Worm (Caenorhabditis elegans) whole organism, dauer: ENCODE data around the gene ZC15.3.
"Not testable (repeated sequence)": the region's sequence is repeated elsewhere in the genome, so short reads cannot be mapped to it uniquely, and the experiment has no call there.

Experiments
- unc-62 ChIP-seq: sonication (generic microtip); optimal IDR thresholded peaks from 2 replicates; lab custom pipeline; 2017; ENCODE audit warnings: missing biosample characterization, missing genetic modification reagents, missing genetic modification characterization

Gene ZC15.3

DNA sequence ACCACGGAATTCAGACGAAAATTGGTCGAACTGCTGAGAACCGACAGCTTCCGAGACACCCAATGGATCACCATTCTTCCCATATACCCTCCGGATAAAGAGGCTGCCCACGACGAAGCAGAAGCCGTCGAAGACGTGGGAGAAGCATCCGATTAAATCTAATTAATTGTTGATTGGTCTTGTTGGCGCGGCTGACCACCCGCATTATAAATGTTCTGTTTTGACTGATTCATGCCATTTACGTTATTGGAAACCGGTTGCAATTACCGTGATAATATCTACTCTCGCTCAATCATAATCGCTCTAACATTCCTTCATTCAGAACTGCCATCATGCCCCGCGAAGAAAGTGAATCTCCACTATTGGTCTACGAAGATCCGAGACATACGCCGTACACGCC lies at the start of gene ZC15.3:
ZC15.3 (plus strand) TSS at position 301 of the 400 bp plus-strand sequence.
- not testable (repeated sequence) for TF ChIP-seq unc-62 (GFP tag; lab: Kevin White, UChicago)

DNA sequence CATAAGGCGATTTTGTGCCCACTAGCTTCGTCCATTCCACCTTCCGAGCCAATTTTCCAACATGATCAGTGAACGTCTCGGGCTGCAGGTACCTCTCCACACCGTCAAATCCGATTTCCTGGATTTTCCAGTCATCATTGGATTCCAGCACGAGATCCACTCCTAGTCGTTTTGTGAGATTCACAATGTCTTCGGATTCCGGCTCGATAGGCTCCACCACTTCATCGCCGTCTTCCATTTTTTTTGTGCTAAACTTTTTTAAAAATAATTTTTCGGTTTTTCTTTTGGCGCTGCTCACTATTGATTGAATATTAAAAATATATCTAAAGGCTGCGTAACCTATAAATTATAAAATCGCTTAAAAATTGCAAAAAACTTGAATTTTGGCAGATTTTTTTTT lies 36.4 kb upstream of the ZC15.3 start, which contains the start of gene mdt-17:
mdt-17 (minus strand) TSS at position 256 of the 400 bp plus-strand sequence.
- no peak for TF ChIP-seq unc-62 (GFP tag; lab: Kevin White, UChicago)

DNA sequence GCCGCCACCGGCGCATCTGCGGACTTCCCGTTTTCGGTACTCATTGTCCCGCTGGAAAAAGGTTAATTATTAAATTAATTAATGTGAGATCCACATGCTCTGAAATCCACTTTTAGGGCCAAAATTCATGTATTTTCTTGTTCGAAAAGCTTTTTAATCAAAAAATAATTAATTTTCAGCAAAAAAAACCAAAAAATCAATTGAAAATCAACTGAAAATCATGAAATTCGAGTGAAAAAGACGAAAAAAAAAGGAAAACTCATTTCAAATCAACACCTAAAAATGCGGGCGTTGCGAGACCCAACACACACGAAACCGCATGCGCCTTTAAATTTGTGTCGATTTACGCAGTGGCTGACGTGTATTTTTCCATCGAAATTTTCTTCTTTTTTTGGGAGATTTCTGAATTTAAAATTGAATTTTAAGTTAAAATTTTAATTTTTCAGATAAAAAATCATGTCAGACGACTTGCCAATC lies 33.7 kb upstream of the ZC15.3 start, which contains the start of the genes prmt-1 and cdkr-3:
prmt-1 (minus strand) TSS at position 51 of the 477 bp plus-strand sequence.
cdkr-3 (plus strand) TSS at position 447 of the 477 bp plus-strand sequence.
- no peak for TF ChIP-seq unc-62 (GFP tag; lab: Kevin White, UChicago)

DNA sequence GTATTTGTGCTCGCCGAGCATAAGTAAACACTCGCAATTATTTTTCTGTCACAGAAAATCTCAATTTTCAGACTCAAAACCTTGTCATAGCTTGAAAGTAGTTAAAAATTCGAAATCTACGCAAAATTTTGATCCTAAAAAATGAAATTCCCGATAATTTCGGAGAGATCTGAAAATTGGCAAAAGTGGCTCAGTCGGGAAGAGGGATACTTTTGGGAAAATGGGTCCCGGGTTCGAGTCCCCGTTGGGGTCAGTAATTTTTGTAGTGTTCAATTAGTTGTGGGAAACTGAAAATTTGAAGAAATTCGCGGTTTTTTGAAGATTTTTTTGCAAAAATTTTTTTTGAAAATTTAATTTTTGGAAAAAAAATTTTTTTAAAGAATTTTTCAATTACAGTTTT lies 26.5 kb upstream of the ZC15.3 start:
- TF ChIP-seq unc-62 (GFP tag; lab: Kevin White, UChicago), result no peak

DNA sequence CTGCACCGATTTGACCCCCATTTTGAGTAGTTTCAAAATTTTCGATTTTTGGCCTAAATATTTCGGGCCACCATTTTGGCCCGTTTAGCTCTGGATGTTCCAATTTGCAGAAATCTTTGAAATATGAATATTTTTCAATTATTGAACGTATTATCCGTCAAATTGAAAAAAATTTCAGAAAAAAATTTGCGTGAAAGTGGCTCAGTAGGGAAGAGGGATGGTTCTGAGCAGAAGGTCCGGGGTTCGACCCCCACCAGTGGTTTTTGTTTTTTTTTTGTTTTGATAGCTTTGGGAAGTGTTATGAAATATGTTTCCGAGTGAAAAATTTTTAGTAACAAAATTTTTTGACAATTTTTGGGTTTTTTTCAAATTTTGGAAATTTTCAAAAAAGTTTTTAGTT lies 24.1 kb upstream of the ZC15.3 start:
- no peak for TF ChIP-seq unc-62 (GFP tag; lab: Kevin White, UChicago)

DNA sequence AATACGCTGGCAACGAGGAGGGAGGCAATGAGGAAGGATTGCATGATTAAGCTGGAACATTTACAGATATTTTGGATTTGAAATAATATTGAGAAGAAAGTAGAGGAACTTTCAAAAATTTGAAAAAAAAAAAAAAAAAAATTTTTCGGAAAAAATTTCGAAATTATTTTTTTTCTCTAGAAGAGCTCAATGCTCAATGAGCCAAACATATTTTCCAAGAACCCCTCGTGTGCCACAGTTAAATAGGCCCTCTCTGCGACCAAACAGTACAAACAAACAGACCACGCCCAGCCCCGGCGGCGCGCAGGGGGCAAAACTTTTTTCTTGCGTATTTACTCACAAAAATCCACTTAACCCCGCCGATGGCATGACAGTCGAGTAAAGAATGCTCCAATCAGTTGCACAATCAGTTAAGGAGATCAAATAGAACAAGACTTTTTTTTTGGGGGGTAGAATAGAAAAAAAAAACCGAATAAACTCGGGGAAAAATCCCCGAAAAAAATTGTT lies 23.5 kb upstream of the ZC15.3 start, which contains the start of gene pqn-94:
pqn-94 (minus strand) TSS at position 51 of the 507 bp plus-strand sequence.
- TF ChIP-seq unc-62 (GFP tag; lab: Kevin White, UChicago), result no peak

DNA sequence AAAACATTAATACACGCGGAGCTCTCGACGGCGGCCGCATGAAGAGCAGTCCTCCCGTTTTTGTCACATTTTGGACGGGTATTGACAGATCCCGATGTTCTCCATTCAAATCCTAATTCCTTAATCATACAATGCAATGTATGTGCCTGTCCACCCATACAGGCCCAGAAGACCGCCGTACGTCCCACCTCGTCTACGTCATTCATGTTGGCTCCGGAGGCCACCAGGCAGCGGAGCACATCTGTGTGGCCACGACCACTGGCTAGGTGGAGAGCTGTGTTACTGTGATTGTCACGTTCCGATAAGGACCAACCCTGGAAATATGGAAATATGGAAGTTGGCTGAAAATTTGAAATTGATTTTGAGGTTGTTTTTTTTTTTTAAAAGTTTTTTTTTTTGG lies 20.6 kb upstream of the ZC15.3 start:
- TF ChIP-seq unc-62 (GFP tag; lab: Kevin White, UChicago), result no peak

DNA sequence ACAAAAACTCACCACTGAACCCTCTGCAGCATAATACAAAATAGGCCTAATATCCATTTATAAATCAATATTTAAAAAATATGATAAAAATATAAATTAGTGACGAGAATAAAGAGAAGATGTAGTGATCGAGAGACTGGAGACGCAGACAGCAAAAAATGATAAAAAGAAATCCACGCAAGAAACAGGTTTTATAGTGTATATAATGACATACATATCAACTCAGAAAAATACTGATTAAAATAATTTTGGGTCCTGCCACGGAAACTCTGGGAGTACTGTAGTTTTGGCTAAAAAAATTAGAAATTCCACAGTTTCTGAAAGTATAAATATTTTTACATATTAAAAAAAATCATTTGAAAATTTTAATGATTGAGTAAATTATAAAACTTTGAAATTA lies 14.1 kb upstream of the ZC15.3 start, which contains the start of gene mlt-4:
mlt-4 (minus strand) TSS at position 101 of the 400 bp plus-strand sequence.
- TF ChIP-seq unc-62 (GFP tag; lab: Kevin White, UChicago), result no peak

DNA sequence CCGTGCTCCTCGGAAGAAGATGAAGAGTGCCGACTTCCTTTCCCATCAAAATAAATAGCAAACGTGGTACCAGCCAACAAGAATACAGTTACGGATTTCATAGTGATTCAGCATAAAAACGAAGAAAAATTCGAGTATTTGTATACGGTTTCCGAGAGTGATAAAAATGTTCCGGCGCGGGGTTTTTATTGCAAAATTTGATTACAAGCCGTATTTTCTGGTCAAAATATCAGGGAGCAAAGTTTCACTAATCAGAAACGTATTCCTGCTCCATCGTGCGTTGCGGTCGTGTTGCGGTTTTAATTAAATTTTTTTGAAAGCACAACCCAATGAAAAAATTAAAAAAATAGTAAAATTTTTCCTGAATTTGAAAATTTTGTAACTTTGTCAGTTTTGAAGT lies 9.0 kb upstream of the ZC15.3 start, which contains the start of gene clec-261:
clec-261 (minus strand) TSS at position 101 of the 400 bp plus-strand sequence.
- TF ChIP-seq unc-62 (GFP tag; lab: Kevin White, UChicago), result no peak

DNA sequence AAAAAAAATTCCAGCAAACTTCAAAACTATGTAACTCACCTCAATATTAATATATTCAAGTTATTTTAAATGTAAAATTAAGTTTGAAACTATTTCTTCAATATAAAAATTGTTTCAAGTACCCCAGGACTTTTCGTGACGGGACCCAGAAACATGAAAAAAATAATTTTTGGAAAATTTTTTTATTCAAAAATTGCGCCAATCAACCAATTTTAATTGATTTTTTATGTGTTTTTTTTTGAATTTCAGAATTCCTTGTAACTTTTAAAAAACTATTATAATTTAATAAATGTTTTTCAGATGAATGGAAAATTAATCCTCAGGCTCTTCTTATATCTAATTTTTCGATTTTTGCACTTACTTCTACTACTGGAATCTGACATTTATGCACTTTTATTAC lies 5.7 kb upstream of the ZC15.3 start, which contains the start of gene ZC15.5:
ZC15.5 (plus strand) TSS at position 301 of the 400 bp plus-strand sequence.
- no peak for TF ChIP-seq unc-62 (GFP tag; lab: Kevin White, UChicago)

DNA sequence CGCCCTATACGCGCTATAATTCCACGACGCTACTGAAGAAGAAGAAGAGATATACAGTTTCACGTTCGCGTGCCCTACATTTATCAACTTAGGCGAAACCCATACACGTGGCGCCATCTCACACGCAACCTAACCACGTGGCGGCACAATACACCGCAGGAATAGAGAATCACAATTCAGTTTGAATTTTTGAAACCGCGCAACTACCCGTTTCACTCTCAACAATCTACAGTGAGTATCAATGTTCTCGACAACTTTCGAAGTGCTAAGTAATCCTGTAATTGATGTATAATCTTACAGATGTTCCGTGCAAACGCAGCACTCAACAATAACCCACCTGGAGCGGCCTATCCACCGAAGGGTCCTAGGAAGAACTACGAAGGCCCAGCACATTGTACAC lies 2.4 kb downstream of the ZC15.3 start, which contains the start of gene ZC15.1:
ZC15.1 (plus strand) TSS at position 301 of the 400 bp plus-strand sequence.
- TF ChIP-seq unc-62 (GFP tag; lab: Kevin White, UChicago), result no peak

DNA sequence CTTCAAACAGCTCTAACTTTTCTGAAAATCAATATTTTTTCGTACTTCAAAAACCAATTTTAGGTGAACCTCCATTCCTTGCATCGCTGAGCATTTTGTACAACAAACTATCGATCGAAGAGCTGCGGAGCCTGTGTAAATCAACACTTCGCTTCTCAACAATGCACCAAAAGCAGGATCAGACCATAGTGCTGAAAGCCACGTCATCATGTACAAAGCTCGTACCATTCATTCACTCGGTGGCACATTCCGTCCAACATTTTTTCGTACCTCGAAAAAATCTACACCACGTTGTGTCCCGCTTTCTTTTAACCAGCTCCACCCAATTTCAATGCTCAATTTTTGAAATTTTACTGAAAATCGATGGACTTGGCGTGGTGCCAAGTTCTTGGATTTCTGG lies 7.2 kb downstream of the ZC15.3 start, which contains the start of gene ZC15.10:
ZC15.10 (plus strand) TSS at position 162 of the 400 bp plus-strand sequence.
- no peak for TF ChIP-seq unc-62 (GFP tag; lab: Kevin White, UChicago)

DNA sequence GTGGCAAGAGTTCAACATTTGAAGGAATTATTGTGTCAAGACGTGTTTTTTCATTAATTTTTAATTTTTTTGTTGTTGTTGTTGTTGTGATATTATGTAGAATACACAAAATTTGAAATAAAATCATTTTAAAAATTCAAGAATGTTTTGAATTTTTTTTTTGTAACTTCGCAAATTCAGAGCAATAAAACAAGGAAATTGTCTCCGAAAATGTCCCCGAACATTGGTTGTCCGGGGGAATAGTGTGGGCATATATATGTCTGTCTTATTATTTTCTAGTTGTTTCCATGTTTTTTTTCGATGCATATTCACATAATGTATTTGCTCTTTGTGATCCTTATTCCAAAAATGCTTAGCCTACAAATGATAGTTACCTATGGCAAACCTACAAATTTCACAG lies 8.1 kb downstream of the ZC15.3 start, which contains the start of gene clec-262:
clec-262 (plus strand) TSS at position 301 of the 400 bp plus-strand sequence.
- TF ChIP-seq unc-62 (GFP tag; lab: Kevin White, UChicago), result no peak

DNA sequence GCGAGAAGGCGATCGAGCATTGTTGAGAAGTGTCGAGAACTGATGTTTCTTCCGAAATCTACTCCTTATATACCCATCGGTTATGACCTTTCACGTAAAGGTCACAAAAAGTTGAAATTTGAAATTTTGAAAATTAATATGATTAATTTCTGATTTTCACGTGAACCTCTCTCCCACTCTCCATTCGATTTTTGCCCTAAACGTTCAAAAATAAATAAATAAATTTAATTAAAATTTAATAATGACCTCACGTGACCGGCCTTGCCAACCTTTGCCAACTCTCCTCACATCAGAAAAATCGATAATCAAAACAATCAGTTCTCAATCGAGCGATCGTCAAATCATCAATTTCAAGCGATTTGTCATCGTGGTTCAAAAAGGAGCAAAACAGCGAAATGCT lies 14.1 kb downstream of the ZC15.3 start, which contains the start of gene Y113G7C.1:
Y113G7C.1 (plus strand) TSS at position 301 of the 400 bp plus-strand sequence.
- no peak for TF ChIP-seq unc-62 (GFP tag; lab: Kevin White, UChicago)

DNA sequence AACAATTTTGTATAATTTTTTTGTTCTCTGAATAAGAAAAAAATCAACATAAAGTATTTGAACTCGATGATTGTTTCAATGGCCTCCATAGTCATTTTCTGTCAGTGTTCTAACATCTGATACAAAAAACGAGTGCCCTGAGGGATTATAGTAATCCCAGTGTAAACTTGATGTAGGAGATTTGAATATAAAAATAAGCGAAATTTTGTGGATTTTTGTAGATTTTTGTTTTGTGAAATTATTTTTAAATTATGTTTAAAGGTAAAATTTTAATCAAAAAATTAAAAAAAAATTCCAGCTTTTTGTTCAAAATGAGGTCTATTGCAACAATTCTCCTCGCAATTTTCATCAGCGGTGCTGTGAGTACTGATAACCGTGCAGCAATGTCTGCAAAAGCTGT lies 22.0 kb downstream of the ZC15.3 start, which contains the start of gene Y38H6A.1:
Y38H6A.1 (plus strand) TSS at position 301 of the 400 bp plus-strand sequence.
- TF ChIP-seq unc-62 (GFP tag; lab: Kevin White, UChicago), result no peak

DNA sequence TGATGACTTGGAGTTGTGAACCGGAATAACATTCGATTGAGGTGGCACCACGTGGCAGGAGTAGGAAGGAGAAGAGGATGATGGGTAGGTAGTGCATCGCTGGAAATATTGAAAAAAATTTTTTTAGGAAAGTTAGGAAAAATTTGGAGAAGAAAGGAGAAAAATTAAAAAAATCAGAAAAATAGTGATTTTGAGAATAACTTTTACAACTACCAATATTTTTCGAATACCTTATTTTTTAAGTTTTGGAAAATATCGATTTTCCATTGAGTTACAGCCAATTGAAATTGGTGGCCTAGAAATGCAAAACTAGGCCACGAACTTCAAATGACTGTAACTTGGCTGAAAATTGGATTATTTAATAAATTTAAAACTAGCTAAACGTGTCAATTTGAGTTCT lies 31.9 kb downstream of the ZC15.3 start, which contains the start of gene Y38H6A.5:
Y38H6A.5 (minus strand) TSS at position 101 of the 400 bp plus-strand sequence.
- TF ChIP-seq unc-62 (GFP tag; lab: Kevin White, UChicago), result no peak
